Worm (Caenorhabditis elegans): ENCODE measurements around the gene F36H12.17.
"Not testable (repeated sequence)": the region's sequence is repeated elsewhere in the genome, so short reads cannot be mapped to it uniquely, and the experiment has no call there.

F36H12.17 gene

DNA sequence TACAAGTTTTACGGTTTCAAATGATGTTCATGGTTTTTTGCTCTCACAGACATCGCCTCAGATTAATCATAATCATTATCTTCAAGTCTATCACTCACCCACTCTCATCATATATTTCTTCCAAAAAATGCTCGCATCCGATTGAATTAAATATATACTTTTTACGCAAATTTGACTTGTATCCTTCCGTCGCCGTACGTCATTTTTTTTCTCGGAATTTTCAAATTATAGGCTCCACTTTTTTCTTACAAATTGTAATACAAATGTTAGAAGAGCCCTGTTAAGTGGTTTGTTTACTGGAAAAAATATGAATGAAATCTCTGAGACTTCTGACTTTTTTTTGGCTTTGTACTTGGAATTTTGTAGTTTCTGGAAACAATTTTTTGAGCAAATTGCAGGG lies 9.5 kb upstream of the F36H12.17 start:
- no peak for TF ChIP-seq unc-62 (GFP tag; optimal IDR thresholded peaks at IDR 0.05)

DNA sequence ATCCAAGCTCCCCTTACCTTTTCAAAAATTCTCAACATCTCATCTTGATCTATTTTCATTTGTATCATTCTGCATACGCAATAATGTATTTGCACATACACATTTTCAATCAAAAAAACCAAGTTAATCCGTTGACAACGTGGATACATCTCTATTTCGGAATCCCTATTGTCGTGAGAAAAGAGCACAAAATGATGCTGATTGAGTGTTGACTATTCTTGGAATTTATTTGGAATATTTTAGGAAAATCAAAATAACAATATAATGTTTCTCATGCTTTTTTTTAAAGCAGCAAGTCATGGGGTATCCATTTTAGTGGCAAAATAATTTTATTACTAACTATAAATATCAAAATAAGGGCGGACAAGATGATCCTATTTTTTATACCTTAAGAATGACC lies 3.8 kb upstream of the F36H12.17 start:
- TF ChIP-seq unc-62 (GFP tag; optimal IDR thresholded peaks at IDR 0.05): no peak

DNA sequence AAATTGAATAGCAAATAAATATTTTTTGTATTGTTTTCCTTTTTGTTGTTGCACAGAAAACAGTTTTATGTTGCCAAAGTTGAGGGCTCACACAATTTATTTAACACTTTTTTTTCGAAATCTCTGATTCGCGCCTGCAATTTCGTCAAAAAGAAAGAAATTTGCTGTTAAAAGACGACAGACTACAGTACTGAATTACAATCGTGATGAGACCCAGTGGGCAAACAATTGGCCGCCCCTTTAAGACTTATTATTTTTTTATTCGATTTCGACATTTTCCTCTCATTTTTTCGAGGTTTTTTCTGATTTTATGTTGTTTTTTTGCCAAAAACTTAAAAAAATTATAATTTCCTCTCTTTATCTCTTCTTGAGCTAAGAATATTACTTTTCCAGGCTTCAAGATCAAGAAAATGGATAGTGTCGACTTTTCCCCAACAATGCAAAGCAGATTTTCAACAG lies 3.5 kb downstream of the F36H12.17 start, which contains the start of gene slfl-4:
TSS of gene slfl-4 (plus strand) at position 409 of the 459 bp plus-strand sequence.
- no peak for TF ChIP-seq unc-62 (GFP tag; optimal IDR thresholded peaks at IDR 0.05)

DNA sequence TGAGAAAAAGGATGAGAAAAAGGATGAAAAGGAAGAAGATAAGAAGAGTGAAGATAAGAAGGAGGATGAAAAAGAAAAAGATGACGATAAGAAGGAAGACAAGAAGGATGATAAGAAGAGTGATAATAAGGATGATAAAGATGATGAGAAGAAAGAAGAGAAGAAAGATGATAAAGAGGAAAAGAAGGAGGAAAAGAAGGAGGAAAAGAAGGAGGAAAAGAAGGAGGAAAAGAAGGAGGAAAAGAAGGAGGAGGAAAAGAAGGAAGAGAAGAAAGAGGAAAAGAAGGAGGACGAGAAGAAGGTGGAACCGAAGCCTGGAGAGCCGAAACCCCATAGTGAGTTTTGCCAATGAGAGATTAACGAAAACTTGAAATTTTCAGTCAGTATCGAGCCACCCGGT lies 4.3 kb downstream of the F36H12.17 start:
- TF ChIP-seq unc-62 (GFP tag; optimal IDR thresholded peaks at IDR 0.05): no peak

DNA sequence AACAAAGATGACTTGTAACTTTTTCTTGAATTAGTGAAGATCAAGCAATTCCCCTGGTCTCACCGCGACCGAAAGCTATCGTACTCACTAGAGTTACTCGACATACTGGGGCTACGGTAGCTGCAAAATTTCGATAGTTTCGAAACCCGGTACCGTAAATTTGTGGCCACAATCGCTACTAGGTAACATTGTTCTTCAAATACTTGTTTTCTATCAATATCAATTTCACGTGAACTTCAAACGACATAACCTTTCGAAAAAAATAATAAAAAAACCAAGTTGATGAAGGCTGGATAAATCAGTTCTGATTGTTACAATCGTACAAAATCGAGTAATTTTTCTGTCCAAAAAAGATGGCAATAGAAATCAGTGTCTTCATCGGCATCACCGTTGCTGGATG lies 5.1 kb downstream of the F36H12.17 start, which contains the start of gene F36H12.3:
TSS of gene F36H12.3 (plus strand) at position 301 of the 400 bp plus-strand sequence.
- TF ChIP-seq unc-62 (GFP tag; optimal IDR thresholded peaks at IDR 0.05): no peak

DNA sequence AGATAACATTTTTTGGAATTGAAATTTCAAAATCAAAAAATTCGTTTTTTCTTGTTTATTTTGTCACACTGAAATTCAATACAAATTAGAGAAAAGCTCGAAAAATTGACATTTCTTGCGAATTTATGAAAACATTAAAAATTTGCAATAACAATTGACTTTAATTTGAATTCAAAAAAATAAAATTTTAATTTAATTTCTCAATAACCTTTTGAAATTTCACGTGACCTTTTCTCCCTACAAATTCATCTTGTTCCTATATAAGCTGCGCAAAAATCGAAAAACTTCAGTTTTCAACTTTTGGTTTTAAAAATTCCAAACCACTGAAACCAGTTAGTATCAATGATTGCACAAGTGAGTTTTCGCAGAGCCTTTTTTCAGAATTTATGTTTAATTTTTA lies 8.8 kb downstream of the F36H12.17 start, which contains the start of gene F36H12.4:
TSS of gene F36H12.4 (plus strand) at position 301 of the 400 bp plus-strand sequence.
- TF ChIP-seq unc-62 (GFP tag; optimal IDR thresholded peaks at IDR 0.05): no peak

DNA sequence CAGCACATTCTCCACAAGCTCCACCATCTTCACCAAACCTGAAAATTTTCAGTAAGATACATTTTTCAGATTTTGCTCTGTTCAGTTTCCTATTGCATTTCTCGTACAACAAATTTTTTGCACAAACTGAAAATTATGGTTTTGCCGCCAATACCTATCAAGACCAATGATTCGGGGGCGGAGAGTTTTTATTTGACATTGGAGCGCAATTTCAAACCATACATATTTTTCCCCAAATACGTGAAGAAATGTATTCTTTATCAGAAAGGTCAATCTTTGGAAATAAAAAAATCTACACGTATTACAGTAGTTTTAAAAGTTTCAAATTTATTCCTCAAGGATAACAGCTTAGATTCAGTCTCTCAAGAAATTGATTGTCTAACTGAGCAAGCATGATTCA lies 11.2 kb downstream of the F36H12.17 start, which contains the start of gene F36H12.5:
TSS of gene F36H12.5 (plus strand) at position 301 of the 400 bp plus-strand sequence.
- no peak for TF ChIP-seq unc-62 (GFP tag; optimal IDR thresholded peaks at IDR 0.05)

DNA sequence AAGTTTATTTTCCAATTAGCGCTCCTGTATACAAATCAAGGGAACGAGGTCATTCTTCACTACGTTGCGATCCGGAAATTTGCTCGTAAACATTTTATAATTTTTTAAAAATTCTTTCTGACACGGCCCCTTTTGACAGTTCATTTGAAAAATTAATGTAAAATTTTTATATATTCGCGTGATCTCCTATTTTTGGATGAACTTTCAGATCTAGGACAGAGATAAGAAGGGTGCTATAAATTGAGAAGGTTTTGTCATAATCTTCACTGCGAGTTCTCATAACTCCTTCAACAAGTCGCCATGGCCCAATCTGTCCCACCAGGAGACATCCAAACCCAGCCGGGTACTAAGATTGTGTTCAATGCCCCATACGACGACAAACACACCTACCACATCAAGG lies 17.4 kb downstream of the F36H12.17 start, which contains the start of gene msp-19:
TSS of gene msp-19 (plus strand) at position 301 of the 400 bp plus-strand sequence.
- not testable (repeated sequence) for TF ChIP-seq unc-62 (GFP tag; optimal IDR thresholded peaks at IDR 0.05)

DNA sequence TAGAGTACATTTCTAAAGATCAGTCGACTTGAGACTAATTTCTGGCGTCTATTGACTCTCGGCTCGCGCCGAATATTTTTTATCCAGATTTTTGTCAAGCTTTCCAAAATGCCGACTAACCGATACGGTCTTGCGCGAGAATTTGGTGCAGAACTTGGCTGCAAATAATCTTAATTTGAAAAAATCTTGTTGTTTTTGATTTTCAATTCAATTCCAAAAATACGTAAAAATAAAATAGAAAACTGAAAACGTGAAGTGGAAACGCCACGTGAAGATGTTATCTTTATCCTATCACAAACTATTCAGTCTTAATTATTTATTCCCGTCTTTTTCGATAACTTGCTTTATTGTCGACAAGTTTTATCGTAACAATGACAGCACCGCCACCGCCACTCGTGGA lies 19.3 kb downstream of the F36H12.17 start, which contains the start of gene ttbk-2.1:
TSS of gene ttbk-2.1 (plus strand) at position 301 of the 400 bp plus-strand sequence.
- not testable (repeated sequence) for TF ChIP-seq unc-62 (GFP tag; optimal IDR thresholded peaks at IDR 0.05)

DNA sequence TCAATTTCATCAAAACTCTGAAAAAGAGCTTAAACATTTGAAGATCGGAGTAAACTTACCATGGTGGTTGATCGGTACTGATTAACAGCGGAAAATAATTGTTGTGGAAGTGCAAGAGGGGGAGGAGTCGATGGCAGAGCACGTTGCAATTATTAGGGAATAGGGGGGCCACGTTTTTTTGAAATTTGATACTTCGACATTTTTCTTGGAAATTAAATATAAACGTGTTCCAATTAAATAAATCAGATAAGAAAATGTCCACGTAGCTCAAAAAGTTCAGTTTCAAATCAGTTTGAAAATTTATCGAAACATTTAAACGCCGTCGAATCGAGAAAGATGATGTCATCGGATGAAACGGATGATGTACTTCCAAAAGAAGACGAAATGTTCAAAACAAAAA lies 20.9 kb downstream of the F36H12.17 start, which contains the start of gene F36H12.9:
TSS of gene F36H12.9 (plus strand) at position 301 of the 400 bp plus-strand sequence.
- TF ChIP-seq unc-62 (GFP tag; optimal IDR thresholded peaks at IDR 0.05): not testable (repeated sequence)

DNA sequence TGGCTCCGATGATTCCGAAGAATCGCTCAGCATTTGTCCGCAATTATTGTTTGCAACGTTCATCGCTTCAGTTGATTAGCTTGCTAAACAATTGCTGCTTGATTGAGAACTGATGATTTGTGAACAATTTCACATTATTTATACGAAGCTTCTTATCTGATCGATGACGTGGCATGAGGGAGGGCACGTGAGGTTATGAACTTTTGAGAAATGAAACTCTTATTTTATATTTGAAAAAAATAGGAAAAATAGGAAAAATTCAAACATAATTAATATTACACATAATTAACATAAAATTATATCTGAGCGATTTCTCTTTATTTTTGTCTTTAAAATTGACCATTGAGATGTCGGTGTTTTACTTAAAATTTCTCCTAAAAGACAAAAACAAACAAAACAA lies 23.0 kb downstream of the F36H12.17 start, which contains the start of gene F36H12.10:
TSS of gene F36H12.10 (minus strand) at position 101 of the 400 bp plus-strand sequence.
- TF ChIP-seq unc-62 (GFP tag; optimal IDR thresholded peaks at IDR 0.05): not testable (repeated sequence)

DNA sequence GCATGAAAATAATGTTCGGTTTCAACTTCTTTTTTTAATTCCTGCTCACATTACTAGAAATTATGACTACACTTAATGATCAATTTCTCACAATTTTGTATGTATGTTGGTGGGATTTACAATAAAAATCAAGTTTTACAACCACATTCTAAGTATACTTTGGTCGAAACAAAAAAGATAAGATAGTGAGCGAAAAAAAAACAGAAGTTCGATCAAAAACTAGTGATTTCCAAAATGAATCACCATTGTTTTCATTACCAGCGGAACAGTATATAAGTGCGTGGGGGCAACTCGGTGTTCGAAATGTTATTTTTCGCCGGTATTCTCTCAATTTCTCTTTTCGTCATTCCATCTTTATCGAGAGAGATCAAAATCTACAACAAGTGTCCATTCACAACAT lies 47.1 kb downstream of the F36H12.17 start, which contains the start of gene thn-5:
TSS of gene thn-5 (plus strand) at position 301 of the 400 bp plus-strand sequence.
- no peak for TF ChIP-seq unc-62 (GFP tag; optimal IDR thresholded peaks at IDR 0.05)

DNA sequence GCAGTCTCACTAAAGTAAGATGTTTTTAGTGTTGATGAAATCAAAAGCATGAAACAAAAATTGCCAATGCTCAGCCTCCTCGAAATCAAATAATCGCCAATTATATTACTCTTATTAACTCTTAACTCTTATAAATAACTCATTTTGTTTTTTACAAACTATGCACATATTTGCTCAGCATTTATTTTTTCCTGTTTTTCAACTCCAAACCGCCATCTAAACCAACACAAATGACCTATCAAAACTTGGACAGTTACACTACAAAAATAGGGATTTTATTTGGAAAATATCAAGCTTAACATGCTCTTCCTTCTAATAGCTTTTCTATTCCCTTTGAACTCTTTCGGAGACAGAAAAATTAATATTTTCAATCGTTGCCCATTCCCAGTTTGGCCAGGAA lies 49.0 kb downstream of the F36H12.17 start, which contains the start of gene thn-6:
TSS of gene thn-6 (plus strand) at position 301 of the 400 bp plus-strand sequence.
- no peak for TF ChIP-seq unc-62 (GFP tag; optimal IDR thresholded peaks at IDR 0.05)

DNA sequence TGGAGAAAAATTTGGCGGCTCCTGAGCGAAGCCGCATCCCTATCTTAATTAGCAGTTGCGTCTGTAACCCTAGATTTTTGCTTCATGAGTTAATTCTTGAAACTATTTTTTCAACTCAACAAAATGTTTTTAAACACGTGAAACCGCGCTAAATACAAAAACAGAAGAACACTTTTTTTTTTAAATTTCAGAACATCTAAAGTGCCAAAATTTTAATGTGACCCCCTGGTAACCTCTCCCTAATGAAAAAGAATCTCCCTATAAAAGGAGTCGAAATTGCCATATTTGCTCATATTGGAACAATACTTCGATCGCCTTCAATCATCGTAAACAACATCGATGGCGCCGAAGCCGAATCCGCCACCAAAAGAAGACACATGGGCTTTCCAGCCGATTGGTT lies 51.1 kb downstream of the F36H12.17 start, which contains the start of gene nsph-4.1:
TSS of gene nsph-4.1 (plus strand) at position 301 of the 400 bp plus-strand sequence.
- TF ChIP-seq unc-62 (GFP tag; optimal IDR thresholded peaks at IDR 0.05): not testable (repeated sequence)

DNA sequence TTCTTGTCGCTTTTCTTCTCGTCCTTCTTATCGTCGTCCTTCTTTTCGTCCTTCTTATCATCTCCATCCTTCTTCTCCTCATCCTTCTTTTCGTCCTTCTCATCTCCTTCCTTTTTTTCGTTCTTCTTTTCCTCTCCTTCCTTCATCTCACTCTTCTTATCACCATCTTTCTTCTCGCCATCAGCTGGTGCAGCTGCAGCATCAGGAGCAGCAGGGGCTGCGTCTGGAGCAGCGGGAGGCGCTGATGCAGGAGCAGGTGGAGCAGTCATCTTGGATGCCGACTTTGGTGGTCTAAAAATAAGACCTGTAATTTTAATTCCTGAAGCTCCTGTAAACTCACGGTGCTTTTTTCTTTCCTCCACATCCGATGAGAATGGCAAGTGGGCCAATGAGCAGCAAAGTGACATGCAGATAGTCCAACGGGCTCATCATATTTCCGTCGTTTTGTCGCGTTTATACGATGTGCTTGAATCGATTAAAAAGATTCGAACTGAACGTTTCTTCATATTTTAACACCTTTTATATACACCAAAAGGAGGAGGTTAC lies 52.3 kb downstream of the F36H12.17 start, which contains the start of gene cylc-1:
TSS of gene cylc-1 (minus strand) at position 496 of the 546 bp plus-strand sequence.
- TF ChIP-seq unc-62 (GFP tag; optimal IDR thresholded peaks at IDR 0.05): not testable (repeated sequence)

DNA sequence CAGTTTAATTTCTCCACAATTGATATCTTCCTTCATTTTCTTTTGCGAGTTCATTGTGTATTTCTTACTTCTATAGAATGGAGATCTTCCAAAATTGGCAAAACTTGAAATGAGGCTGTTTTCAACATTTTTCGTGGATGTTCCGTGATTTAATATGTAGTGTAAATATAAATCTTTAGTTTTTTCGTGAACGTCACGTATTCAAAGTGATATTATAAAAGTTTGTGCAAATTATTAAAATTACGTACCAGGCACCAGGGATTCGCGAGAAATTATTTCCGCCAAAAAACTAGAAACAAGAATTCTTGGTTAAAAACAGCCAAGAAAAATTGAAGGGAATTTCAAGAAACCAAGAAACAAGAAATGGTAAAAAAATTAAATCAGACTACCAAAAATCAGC lies 53.4 kb downstream of the F36H12.17 start, which contains the start of gene Y59E9AL.8:
TSS of gene Y59E9AL.8 (minus strand) at position 101 of the 400 bp plus-strand sequence.
- TF ChIP-seq unc-62 (GFP tag; optimal IDR thresholded peaks at IDR 0.05): no peak
